Fruit fly (Drosophila melanogaster) whole organism, embryonic: ENCODE measurements around the gene Shawn.
A peak's percentile ranks its signal among the peaks of the same experiment; 100 is the strongest.

Experiments used
- ATbp ChIP-seq: fragments of 200-800 bp; sonication (Bioruptor generic); optimal IDR thresholded peaks from 2 replicates; lab custom pipeline; 2017; ENCODE audit warnings: missing biosample characterization, mild to moderate bottlenecking, missing genetic modification characterization, missing genetic modification reagents
- CG10462 ChIP-seq: fragments of 200-800 bp; sonication (Bioruptor generic); optimal IDR thresholded peaks from 2 replicates; lab custom pipeline; 2016; ENCODE audit warnings: missing biosample characterization, missing genetic modification characterization
- CG10654 ChIP-seq: fragments of 200-800 bp; sonication (Bioruptor generic); optimal IDR thresholded peaks from 2 replicates; lab custom pipeline; 2016; ENCODE audit warnings: missing biosample characterization, missing genetic modification characterization
- CG10959 ChIP-seq: fragments of 200-800 bp; sonication (Bioruptor generic); IDR thresholded peaks from 2 replicates; pipeline ENCODE4 v1.3.6; 2022; ENCODE audit warnings: missing biosample characterization, missing genetic modification characterization
- CG11085 ChIP-seq: fragments of 200-800 bp; sonication (Bioruptor generic); IDR thresholded peaks from 2 replicates; pipeline ENCODE4 v1.3.6; 2022; ENCODE audit warnings: missing biosample characterization, missing genetic modification characterization
- CG11695 ChIP-seq: fragments of 200-800 bp; sonication (Bioruptor generic); IDR thresholded peaks from 3 replicates; pipeline ENCODE4 v1.3.6; 2022; ENCODE audit warnings: missing biosample characterization, missing genetic modification characterization
- CG12769 ChIP-seq: fragments of 200-800 bp; sonication (Bioruptor generic); optimal IDR thresholded peaks from 2 replicates; lab custom pipeline; 2019; ENCODE audit warnings: missing biosample characterization, mild to moderate bottlenecking, missing genetic modification characterization, moderate library complexity
- CG17328 ChIP-seq: fragments of 200-800 bp; sonication (Bioruptor generic); IDR thresholded peaks from 2 replicates; pipeline ENCODE4 v1.3.6; 2022; ENCODE audit warnings: missing biosample characterization, missing genetic modification characterization
- CG2199 ChIP-seq: fragments of 200-800 bp; sonication (Bioruptor generic); IDR thresholded peaks from 3 replicates; pipeline ENCODE4 v1.3.6; 2022; ENCODE audit warnings: missing biosample characterization, missing genetic modification characterization
- CG2712 ChIP-seq: fragments of 200-800 bp; optimal IDR thresholded peaks from 3 replicates; lab custom pipeline; 2019; ENCODE audit warnings: missing biosample characterization, mild to moderate bottlenecking, missing genetic modification characterization, moderate library complexity
- CG42726 ChIP-seq: fragments of 200-800 bp; sonication (Bioruptor generic); IDR thresholded peaks from 2 replicates; pipeline ENCODE4 v1.3.6; 2022; ENCODE audit warnings: missing biosample characterization, missing genetic modification characterization; ENCODE audit not compliant: partially characterized antibody
- CG43689 ChIP-seq: fragments of 200-800 bp; sonication (Bioruptor generic); IDR thresholded peaks from 2 replicates; pipeline ENCODE4 v1.3.6; 2022; ENCODE audit warnings: missing biosample characterization, missing genetic modification characterization
- CG4730 ChIP-seq: fragments of 200-800 bp; sonication (Bioruptor generic); IDR thresholded peaks from 2 replicates; pipeline ENCODE4 v1.3.6; 2022; ENCODE audit warnings: missing biosample characterization, missing genetic modification characterization
- CG6175 ChIP-seq: fragments of 200-800 bp; sonication (Bioruptor generic); IDR thresholded peaks from 3 replicates; pipeline ENCODE4 v1.3.6; 2022; ENCODE audit warnings: missing biosample characterization, missing genetic modification characterization
- CG6791 ChIP-seq: fragments of 200-800 bp; sonication (Bioruptor generic); IDR thresholded peaks from 3 replicates; pipeline ENCODE4 v1.3.6; 2022; ENCODE audit warnings: missing biosample characterization, missing genetic modification characterization; ENCODE audit not compliant: partially characterized antibody
- CG7745 ChIP-seq: fragments of 200-800 bp; sonication (Bioruptor generic); optimal IDR thresholded peaks from 2 replicates; lab custom pipeline; 2018; ENCODE audit warnings: missing biosample characterization, mild to moderate bottlenecking, missing genetic modification characterization, moderate library complexity
- CG7786 ChIP-seq: fragments of 200-800 bp; sonication (Bioruptor generic); optimal IDR thresholded peaks from 2 replicates; lab custom pipeline; 2016; ENCODE audit warnings: missing biosample characterization, missing genetic modification characterization
- CoRest ChIP-seq: fragments of 200-800 bp; sonication (Bioruptor generic); optimal IDR thresholded peaks from 3 replicates; lab custom pipeline; 2018; ENCODE audit warnings: missing biosample characterization, mild to moderate bottlenecking, missing genetic modification characterization, moderate library complexity
- Deaf1 ChIP-seq: fragments of 200-800 bp; optimal IDR thresholded peaks from 3 replicates; lab custom pipeline; 2019; ENCODE audit warnings: missing biosample characterization, mild to moderate bottlenecking, missing genetic modification characterization, moderate library complexity
- Doc3 ChIP-seq: fragments of 200-800 bp; sonication (Bioruptor generic); IDR thresholded peaks from 3 replicates; pipeline ENCODE4 v1.3.6; 2022; ENCODE audit warnings: missing biosample characterization, missing genetic modification characterization; ENCODE audit not compliant: partially characterized antibody
- Drgx ChIP-seq: fragments of 200-800 bp; sonication (Bioruptor generic); IDR thresholded peaks from 2 replicates; pipeline ENCODE4 v1.3.6; 2022; ENCODE audit warnings: missing biosample characterization, missing genetic modification characterization
- H2.0 ChIP-seq: fragments of 200-800 bp; sonication (Bioruptor generic); IDR thresholded peaks from 2 replicates; pipeline ENCODE4 v1.3.6; 2022; ENCODE audit warnings: missing biosample characterization, missing genetic modification characterization
- Hand ChIP-seq: fragments of 200-800 bp; sonication (Bioruptor generic); optimal IDR thresholded peaks from 2 replicates; lab custom pipeline; 2017; ENCODE audit warnings: mild to moderate bottlenecking, missing biosample characterization, missing genetic modification reagents, missing genetic modification characterization
- Lhr ChIP-seq: fragments of 200-800 bp; sonication (Bioruptor generic); optimal IDR thresholded peaks from 3 replicates; lab custom pipeline; 2017; ENCODE audit warnings: mild to moderate bottlenecking, missing biosample characterization, missing genetic modification reagents, missing genetic modification characterization
- Max ChIP-seq: fragments of 200-800 bp; sonication (Bioruptor generic); optimal IDR thresholded peaks from 2 replicates; lab custom pipeline; 2016; ENCODE audit warnings: missing biosample characterization, mild to moderate bottlenecking, missing genetic modification characterization
- Myb ChIP-seq: fragments of 200-800 bp; sonication (Bioruptor generic); optimal IDR thresholded peaks from 2 replicates; lab custom pipeline; 2016; ENCODE audit warnings: missing biosample characterization, missing genetic modification characterization
- NC2β ChIP-seq: fragments of 200-800 bp; sonication (Bioruptor generic); optimal IDR thresholded peaks from 2 replicates; lab custom pipeline; 2016; ENCODE audit warnings: missing biosample characterization, missing genetic modification characterization
- NFAT ChIP-seq: fragments of 200-800 bp; sonication (Bioruptor generic); IDR thresholded peaks from 2 replicates; pipeline ENCODE4 v1.3.6; 2022; ENCODE audit warnings: missing biosample characterization, missing genetic modification characterization
- Nf-YC ChIP-seq: fragments of 200-800 bp; optimal IDR thresholded peaks from 3 replicates; lab custom pipeline; 2019; ENCODE audit warnings: missing biosample characterization, mild to moderate bottlenecking, missing genetic modification characterization, moderate library complexity
- az2 ChIP-seq: fragments of 200-800 bp; sonication (Bioruptor generic); optimal IDR thresholded peaks from 3 replicates; lab custom pipeline; 2016; ENCODE audit warnings: missing biosample characterization, missing genetic modification characterization
- caup ChIP-seq: fragments of 200-800 bp; sonication (Bioruptor generic); optimal IDR thresholded peaks from 3 replicates; lab custom pipeline; 2017; ENCODE audit warnings: missing biosample characterization, mild to moderate bottlenecking, missing genetic modification characterization, moderate library complexity; ENCODE audit not compliant: severe bottlenecking
- dysf ChIP-seq: fragments of 200-800 bp; sonication (Bioruptor generic); IDR thresholded peaks from 3 replicates; pipeline ENCODE4 v1.3.6; 2022; ENCODE audit warnings: missing biosample characterization, missing genetic modification characterization
- exex ChIP-seq: fragments of 200-800 bp; sonication (Bioruptor generic); optimal IDR thresholded peaks from 4 replicates; lab custom pipeline; 2018; ENCODE audit warnings: missing biosample characterization, mild to moderate bottlenecking, missing genetic modification characterization, moderate library complexity
- gcm2 ChIP-seq: fragments of 200-800 bp; sonication (Bioruptor generic); optimal IDR thresholded peaks from 2 replicates; lab custom pipeline; 2016; ENCODE audit warnings: missing biosample characterization, missing genetic modification characterization
- gem ChIP-seq: fragments of 200-800 bp; sonication (Bioruptor generic); optimal IDR thresholded peaks from 2 replicates; lab custom pipeline; 2019; ENCODE audit warnings: missing biosample characterization, mild to moderate bottlenecking, missing genetic modification characterization, moderate library complexity
- h ChIP-seq: fragments of >200 bp; optimal IDR thresholded peaks from 2 replicates; lab custom pipeline; 2017
- insv ChIP-seq, 2 experiments: fragments of 200-800 bp; sonication (Bioruptor generic); optimal IDR thresholded peaks; 3 replicates each; lab custom pipeline; 2016 to 2018; ENCODE audit warnings: missing biosample characterization in 2 of 2, missing genetic modification characterization in 2 of 2
- knrl ChIP-seq: fragments of 200-800 bp; sonication (Bioruptor generic); IDR thresholded peaks from 3 replicates; pipeline ENCODE4 v1.3.6; 2022; ENCODE audit warnings: missing biosample characterization, missing genetic modification characterization; ENCODE audit not compliant: partially characterized antibody
- lab ChIP-seq: fragments of 200-800 bp; sonication (Bioruptor generic); optimal IDR thresholded peaks from 3 replicates; lab custom pipeline; 2017; ENCODE audit warnings: missing biosample characterization, missing genetic modification characterization, mild to moderate bottlenecking, moderate library complexity, missing genetic modification reagents
- mld ChIP-seq: fragments of 200-800 bp; sonication (Bioruptor generic); IDR thresholded peaks from 3 replicates; pipeline ENCODE4 v1.3.6; 2022; ENCODE audit warnings: missing biosample characterization, missing genetic modification characterization; ENCODE audit not compliant: partially characterized antibody
- nerfin-2 ChIP-seq: fragments of 200-800 bp; sonication (Bioruptor generic); IDR thresholded peaks from 2 replicates; pipeline ENCODE4 v1.3.6; 2022; ENCODE audit warnings: missing biosample characterization, missing genetic modification characterization; ENCODE audit not compliant: partially characterized antibody
- pb ChIP-seq: fragments of 200-800 bp; sonication (Bioruptor generic); optimal IDR thresholded peaks from 3 replicates; lab custom pipeline; 2016; ENCODE audit warnings: missing biosample characterization, missing genetic modification characterization
- sd ChIP-seq: fragments of 200-800 bp; sonication (Bioruptor generic); optimal IDR thresholded peaks from 3 replicates; lab custom pipeline; 2018; ENCODE audit warnings: missing biosample characterization, mild to moderate bottlenecking, missing genetic modification characterization, moderate library complexity
- sima ChIP-seq: fragments of 200-800 bp; sonication (Bioruptor generic); optimal IDR thresholded peaks from 2 replicates; lab custom pipeline; 2016; ENCODE audit warnings: missing biosample characterization, missing genetic modification characterization
- ssp ChIP-seq: fragments of 200-800 bp; sonication (Bioruptor generic); IDR thresholded peaks from 2 replicates; pipeline ENCODE4 v1.3.6; 2022; ENCODE audit warnings: missing biosample characterization, missing genetic modification characterization
- stwl ChIP-seq: fragments of 200-800 bp; sonication (Bioruptor generic); optimal IDR thresholded peaks from 3 replicates; lab custom pipeline; 2018; ENCODE audit warnings: missing biosample characterization, mild to moderate bottlenecking, missing genetic modification characterization, moderate library complexity
- toy ChIP-seq: fragments of 200-800 bp; sonication (Bioruptor generic); IDR thresholded peaks from 2 replicates; pipeline ENCODE4 v1.3.6; 2022; ENCODE audit warnings: missing biosample characterization, missing genetic modification characterization
- vnd ChIP-seq: fragments of 200-800 bp; sonication (Bioruptor generic); IDR thresholded peaks from 3 replicates; pipeline ENCODE4 v1.3.6; 2022; ENCODE audit warnings: missing biosample characterization, missing genetic modification characterization; ENCODE audit not compliant: partially characterized antibody
- wor ChIP-seq: fragments of 200-800 bp; sonication (Bioruptor generic); IDR thresholded peaks from 2 replicates; pipeline ENCODE4 v1.3.6; 2022; ENCODE audit warnings: missing biosample characterization, missing genetic modification characterization
- yki ChIP-seq: fragments of >200 bp; optimal IDR thresholded peaks from 3 replicates; lab custom pipeline; 2018

Shawn gene

dm6 chrX:19565714-19566316 is 45.5 kb upstream of the Shawn start, which contains the start of the genes Grip84 and car (continued):
- TF ChIP-seq ssp (GFP tag; lab: Robert Waterston, UW) (peak; percentile 96), pb (no peak), CG10654 (GFP tag; lab: Kevin White, UChicago) (peak; percentile 26), CG43689 (GFP tag; lab: Robert Waterston, UW) (peak; percentile 38; the same call in 1 of the 2 replicates), sd (tag; lab: Kevin White, UChicago) (no peak), yki (lab: Kevin White, UChicago) (no peak), insv (GFP tag; optimal IDR thresholded peaks at IDR 0.05; lab: Kevin White, UChicago) (peak in 1 of 2 experiments; percentile 36), CG10462 (GFP tag; lab: Kevin White, UChicago) (peak; percentile 3), NFAT (0 out of 2 replicates have a peak, but pooled peaks have one; percentile 15), vnd (GFP tag; lab: Robert Waterston, UW) (no peak), knrl (no peak), CG2199 (GFP tag; lab: Robert Waterston, UW) (no peak), sima (GFP tag; lab: Kevin White, UChicago) (peak; percentile 21), Myb (GFP tag; lab: Kevin White, UChicago) (peak; percentile 25), CG6175 (GFP tag; lab: Robert Waterston, UW) (no peak), CG10959 (peak; percentile 27; the same call in 1 of the 2 replicates), Nf-YC (peak; percentile 59), toy (GFP tag; lab: Robert Waterston, UW) (no peak), CG12769 (tag; lab: Kevin White, UChicago) (no peak), H2.0 (GFP tag; lab: Robert Waterston, UW) (peak; percentile 23; the same call in 1 of the 2 replicates), gem (tag; lab: Kevin White, UChicago) (peak; percentile 86), CG4730 (peak; percentile 50), h (lab: Kevin White, UChicago) (no peak), stwl (tag; lab: Kevin White, UChicago) (peak; percentile 58), Doc3 (GFP tag; lab: Robert Waterston, UW) (no peak), CG7786 (GFP tag; lab: Kevin White, UChicago) (no peak), Max (peak; percentile 51), CG7745 (no peak), Hand (no peak), Deaf1 (no peak), nerfin-2 (GFP tag; lab: Robert Waterston, UW) (no peak), CG42726 (GFP tag; lab: Robert Waterston, UW) (no peak), CG11085 (GFP tag; lab: Robert Waterston, UW) (peak; percentile 49), Drgx (GFP tag; lab: Robert Waterston, UW) (no peak), gcm2 (GFP tag; lab: Kevin White, UChicago) (no peak), lab (GFP tag; lab: Kevin White, UChicago) (no peak), Lhr (GFP tag; lab: Kevin White, UChicago) (peak; percentile 59), ATbp (GFP tag; lab: Kevin White, UChicago) (no peak), exex (no peak), caup (GFP tag; lab: Kevin White, UChicago) (no peak), az2 (GFP tag; lab: Kevin White, UChicago) (peak; percentile 69), CG2712 (tag; lab: Kevin White, UChicago) (peak; percentile 76), CG11695 (GFP tag; lab: Robert Waterston, UW) (0 out of 3 replicates have a peak, but pooled peaks have one; percentile 33), CG17328 (peak; percentile 52; the same call in 1 of the 2 replicates), NC2β (GFP tag; lab: Kevin White, UChicago) (no peak), CG6791 (GFP tag; lab: Robert Waterston, UW) (no peak), CoRest (tag; lab: Kevin White, UChicago) (peak; percentile 88), dysf (GFP tag; lab: Robert Waterston, UW) (peak; percentile 80), wor (0 out of 2 replicates have a peak, but pooled peaks have one; percentile 16), mld (GFP tag; lab: Robert Waterston, UW) (no peak)
